Fruit fly (Drosophila melanogaster) Kc167 (cell line): ENCODE measurements around the gene m.

Experiments
- Myc ChIP-seq: fragments of >200 bp; optimal IDR thresholded peaks from 2 replicates; lab custom pipeline; 2017; ENCODE audit warnings: missing external identifiers
- Sin3A ChIP-seq: fragments of >200 bp; optimal IDR thresholded peaks from 2 replicates; lab custom pipeline; 2018; ENCODE audit warnings: missing external identifiers
- h ChIP-seq: fragments of >200 bp; optimal IDR thresholded peaks from 3 replicates; lab custom pipeline; 2018; ENCODE audit warnings: missing external identifiers
- insv ChIP-seq: fragments of >200 bp; optimal IDR thresholded peaks from 3 replicates; lab custom pipeline; 2018; ENCODE audit warnings: missing external identifiers
- psq ChIP-seq: fragments of >200 bp; optimal IDR thresholded peaks from 2 replicates; lab custom pipeline; 2017; ENCODE audit warnings: missing external identifiers
- ttk ChIP-seq: sonication (Bioruptor generic); optimal IDR thresholded peaks from 2 replicates; lab custom pipeline; 2017; ENCODE audit warnings: missing external identifiers

dm6 chrX:11787081-11787480 is 33.0 kb downstream of the m start, which contains the start of gene Karl:
- TF ChIP-seq ttk (lab: Kevin White, UChicago) (no peak), Sin3A (no peak), insv (lab: Kevin White, UChicago) (no peak), psq (lab: Kevin White, UChicago) (no peak), Myc (lab: Kevin White, UChicago) (no peak), h (no peak)
